Worm (Caenorhabditis elegans): Measurements from ENCODE around the gene grl-1.

Gene grl-1

ce11 chrV:5525208-5525607 lies 8.4 kb downstream of the grl-1 start:
- no peak for TF ChIP-seq ccch-3 (GFP tag; optimal IDR thresholded peaks at IDR 0.05)
- no peak for TF ChIP-seq ceh-79 (tag; optimal IDR thresholded peaks at IDR 0.05)
- no peak for TF ChIP-seq bed-2 (GFP tag; IDR thresholded peaks at IDR 0.05)
- no peak for TF ChIP-seq chd-7 (tag; optimal IDR thresholded peaks at IDR 0.05)
- TF ChIP-seq him-1 (tag; optimal IDR thresholded peaks at IDR 0.05): no peak
- TF ChIP-seq hmg-20 (GFP tag; IDR thresholded peaks at IDR 0.05): no peak
- TF ChIP-seq snpc-1.3 (tag; optimal IDR thresholded peaks at IDR 0.05; ENCODE audit: insufficient read depth): no peak
- no peak for TF ChIP-seq dpff-1 (tag; optimal IDR thresholded peaks at IDR 0.05)
- no peak for TF ChIP-seq egrh-3 (GFP tag; IDR thresholded peaks at IDR 0.05)
- no peak for TF ChIP-seq B0019.2 (GFP tag; conservative IDR thresholded peaks at IDR 0.05)
- no peak for TF ChIP-seq dox-1 (GFP tag; IDR thresholded peaks at IDR 0.05)
- no peak for TF ChIP-seq B0261.1 (tag; optimal IDR thresholded peaks at IDR 0.05)
- no peak for TF ChIP-seq hlh-12 (tag; optimal IDR thresholded peaks at IDR 0.05)
- TF ChIP-seq snpc-3.4 (tag; optimal IDR thresholded peaks at IDR 0.05): no peak
- TF ChIP-seq F57A8.1 (GFP tag; optimal IDR thresholded peaks at IDR 0.05): no peak
- TF ChIP-seq unc-130 (GFP tag; optimal IDR thresholded peaks at IDR 0.05): no peak
- TF ChIP-seq Y53G8AR.9 (GFP tag; conservative IDR thresholded peaks at IDR 0.05): no peak

- TF ChIP-seq madf-10 (tag; optimal IDR thresholded peaks at IDR 0.05): no peak
- TF ChIP-seq B0035.1 (tag; optimal IDR thresholded peaks at IDR 0.05): no peak
Observed at ce11 chrV:5523260-5523659, 10.4 kb downstream of the grl-1 start.

ce11 chrV:5521735-5522241 lies 11.9 kb downstream of the grl-1 start, which contains the start of gene hir-1:
Gene hir-1, plus strand, starts transcription at chrV:5522139.
- TF ChIP-seq repo-1 (tag; optimal IDR thresholded peaks at IDR 0.05) (no peak), lag-1 (GFP tag; IDR thresholded peaks at IDR 0.05) (no peak), nfya-2 (GFP tag; IDR thresholded peaks at IDR 0.05) (no peak), snpc-3.4 (tag; optimal IDR thresholded peaks at IDR 0.05) (no peak), sdz-38 (tag; optimal IDR thresholded peaks at IDR 0.05) (no peak), madf-6 (GFP tag; IDR thresholded peaks at IDR 0.05) (no peak), rpc-1 (optimal IDR thresholded peaks at IDR 0.05) (no peak), rpc-1 (tag; optimal IDR thresholded peaks at IDR 0.05) (no peak), nhr-120 (GFP tag; IDR thresholded peaks at IDR 0.05) (no peak), attf-6 (GFP tag; IDR thresholded peaks at IDR 0.05) (no peak), attf-3 (GFP tag; conservative IDR thresholded peaks at IDR 0.05) (no peak), nhr-27 (tag; optimal IDR thresholded peaks at IDR 0.05) (no peak), mes-4 (tag; optimal IDR thresholded peaks at IDR 0.05) (no peak), let-607 (tag; optimal IDR thresholded peaks at IDR 0.05) (no peak), let-526 (GFP tag; IDR thresholded peaks at IDR 0.05) (no peak), F49E8.2 (tag; optimal IDR thresholded peaks at IDR 0.05; ENCODE audit: insufficient read depth) (no peak), ceh-79 (tag; optimal IDR thresholded peaks at IDR 0.05) (no peak)

DNA sequence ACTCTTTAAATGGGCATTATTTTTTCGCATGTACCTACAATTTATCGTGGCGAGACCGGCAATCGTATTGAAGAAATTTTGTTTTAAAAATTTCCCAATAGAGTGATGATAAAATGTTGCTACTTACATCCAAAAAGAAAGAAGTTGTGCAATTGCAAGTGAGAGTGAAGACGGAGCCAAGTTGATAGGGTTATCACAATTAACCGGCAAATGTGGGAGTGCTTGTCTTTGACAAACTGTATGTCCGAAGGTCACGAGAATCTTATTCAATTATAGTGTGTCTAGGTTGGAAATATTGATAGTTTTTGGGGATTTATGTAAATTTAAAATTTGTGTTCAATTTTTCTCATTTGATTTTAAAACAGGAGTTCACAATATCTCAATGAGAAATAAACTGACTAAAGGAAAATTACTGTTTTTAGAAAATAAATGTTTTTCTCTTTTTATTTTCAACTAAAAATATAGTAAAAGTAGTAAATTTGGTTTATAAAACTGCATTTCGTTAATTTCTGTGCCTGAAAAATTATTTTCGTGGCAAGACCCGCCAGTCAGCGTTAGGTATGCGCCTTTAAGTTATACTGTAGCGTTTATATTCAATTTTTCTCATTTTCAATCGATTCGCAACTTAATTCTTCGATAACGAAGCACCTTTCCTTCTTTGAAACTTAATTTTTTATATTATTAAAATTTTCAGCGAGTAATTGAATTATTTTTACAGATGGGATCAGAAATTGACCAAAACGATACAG lies 19.9 kb downstream of the grl-1 start, which contains the start of the genes hpo-15 and mms-19:
hpo-15 (minus strand) TSS at position 201 of the 749 bp plus-strand sequence.
mms-19 (plus strand) TSS at position 719 of the 749 bp plus-strand sequence.
- TF ChIP-seq lsl-1 (GFP tag; optimal IDR thresholded peaks at IDR 0.05) (peak; percentile 75), madf-8 (GFP tag; conservative IDR thresholded peaks at IDR 0.05) (peak; percentile 52), ceh-91 (GFP tag; IDR thresholded peaks at IDR 0.05) (0 out of 2 replicates have a peak, but pooled peaks have one; percentile 33), nhr-80 (tag; optimal IDR thresholded peaks at IDR 0.05) (peak; percentile 57), Y53G8AR.9 (GFP tag; conservative IDR thresholded peaks at IDR 0.05) (no peak), xnd-1 (tag; optimal IDR thresholded peaks at IDR 0.05) (peak; percentile 80), dpff-1 (tag; optimal IDR thresholded peaks at IDR 0.05) (no peak), F33H1.4 (GFP tag; IDR thresholded peaks at IDR 0.05) (peak; percentile 85), madf-6 (GFP tag; IDR thresholded peaks at IDR 0.05) (peak; percentile 85), die-1 (tag; optimal IDR thresholded peaks at IDR 0.05) (no peak), egl-18 (GFP tag; IDR thresholded peaks at IDR 0.05) (no peak)

All from whole organism, young adult.